Fruit fly (Drosophila melanogaster) whole organism, embryonic: ENCODE measurements around the gene sloth1.
A peak's percentile ranks its signal among the peaks of the same experiment; 100 is the strongest.

Experiments
- Ada2b ChIP-seq: fragments of 200-800 bp; sonication (Bioruptor generic); IDR thresholded peaks from 2 replicates; pipeline ENCODE4 v1.3.6; 2022; ENCODE audit warnings: missing biosample characterization, missing genetic modification characterization
- CG10147 ChIP-seq: fragments of 200-800 bp; sonication (Bioruptor generic); optimal IDR thresholded peaks from 2 replicates; lab custom pipeline; 2019; ENCODE audit warnings: missing biosample characterization, mild to moderate bottlenecking, missing genetic modification characterization, moderate library complexity
- CG10209 ChIP-seq: fragments of 200-800 bp; sonication (Bioruptor generic); optimal IDR thresholded peaks from 3 replicates; lab custom pipeline; 2017; ENCODE audit warnings: missing biosample characterization, mild to moderate bottlenecking, missing genetic modification characterization, missing genetic modification reagents
- CG10959 ChIP-seq: fragments of 200-800 bp; sonication (Bioruptor generic); IDR thresholded peaks from 2 replicates; pipeline ENCODE4 v1.3.6; 2022; ENCODE audit warnings: missing biosample characterization, missing genetic modification characterization
- CG1233 ChIP-seq: fragments of 200-800 bp; sonication (Bioruptor generic); optimal IDR thresholded peaks from 4 replicates; lab custom pipeline; 2018; ENCODE audit warnings: missing biosample characterization, mild to moderate bottlenecking, missing genetic modification characterization
- CG12744 ChIP-seq: fragments of 200-800 bp; sonication (Bioruptor generic); optimal IDR thresholded peaks from 2 replicates; lab custom pipeline; 2016; ENCODE audit warnings: missing biosample characterization, missing genetic modification characterization
- CG14050 ChIP-seq: fragments of 200-800 bp; sonication (Bioruptor generic); IDR thresholded peaks from 3 replicates; pipeline ENCODE4 v1.3.6; 2022; ENCODE audit warnings: missing biosample characterization, missing genetic modification characterization
- CG1603 ChIP-seq: fragments of 200-800 bp; sonication (Bioruptor generic); optimal IDR thresholded peaks from 2 replicates; lab custom pipeline; 2019; ENCODE audit warnings: missing biosample characterization, mild to moderate bottlenecking, missing genetic modification characterization, moderate library complexity
- CG17186 ChIP-seq: fragments of 200-800 bp; sonication (Bioruptor generic); optimal IDR thresholded peaks from 3 replicates; lab custom pipeline; 2017; ENCODE audit warnings: missing biosample characterization, missing genetic modification reagents, missing genetic modification characterization
- CG17359 ChIP-seq: fragments of 200-800 bp; sonication (Bioruptor generic); optimal IDR thresholded peaks from 3 replicates; lab custom pipeline; 2018; ENCODE audit warnings: missing biosample characterization, mild to moderate bottlenecking, missing genetic modification characterization, moderate library complexity
- CG17385 ChIP-seq: fragments of 200-800 bp; sonication (Bioruptor generic); optimal IDR thresholded peaks from 3 replicates; lab custom pipeline; 2018; ENCODE audit warnings: missing biosample characterization, mild to moderate bottlenecking, missing genetic modification characterization
- CG17802 ChIP-seq: fragments of 200-800 bp; sonication (Bioruptor generic); optimal IDR thresholded peaks from 2 replicates; lab custom pipeline; 2018; ENCODE audit warnings: missing biosample characterization, mild to moderate bottlenecking, missing genetic modification characterization, moderate library complexity
- CG18011 ChIP-seq: fragments of 200-800 bp; sonication (Bioruptor generic); optimal IDR thresholded peaks from 2 replicates; lab custom pipeline; 2017; ENCODE audit warnings: missing biosample characterization, missing genetic modification characterization, mild to moderate bottlenecking, moderate library complexity, missing genotype
- CG18599 ChIP-seq: fragments of 200-800 bp; sonication (Bioruptor generic); optimal IDR thresholded peaks from 3 replicates; lab custom pipeline; 2017; ENCODE audit warnings: missing biosample characterization, missing genetic modification characterization, mild to moderate bottlenecking, moderate library complexity, missing genetic modification reagents
- CG33557 ChIP-seq: fragments of 200-800 bp; sonication (Bioruptor generic); optimal IDR thresholded peaks from 2 replicates; lab custom pipeline; 2019; ENCODE audit warnings: missing biosample characterization, mild to moderate bottlenecking, missing genetic modification characterization, moderate library complexity
- CG3847 ChIP-seq: fragments of 200-800 bp; sonication (Bioruptor generic); IDR thresholded peaks from 2 replicates; pipeline ENCODE4 v1.3.6; 2022; ENCODE audit warnings: missing biosample characterization, missing genetic modification characterization
- CG4730 ChIP-seq: fragments of 200-800 bp; sonication (Bioruptor generic); IDR thresholded peaks from 2 replicates; pipeline ENCODE4 v1.3.6; 2022; ENCODE audit warnings: missing biosample characterization, missing genetic modification characterization
- CG5245 ChIP-seq: fragments of 200-800 bp; sonication (Bioruptor generic); optimal IDR thresholded peaks from 3 replicates; lab custom pipeline; 2016; ENCODE audit warnings: missing biosample characterization, missing genetic modification characterization
- CG5953 ChIP-seq: fragments of 200-800 bp; sonication (Bioruptor generic); IDR thresholded peaks from 2 replicates; pipeline ENCODE4 v1.3.6; 2022; ENCODE audit warnings: missing biosample characterization, missing genetic modification characterization
- CG6272 ChIP-seq: fragments of 200-800 bp; sonication (Bioruptor generic); IDR thresholded peaks from 2 replicates; pipeline ENCODE4 v1.3.6; 2022; ENCODE audit warnings: missing biosample characterization, missing genetic modification characterization
- CG6791 ChIP-seq: fragments of 200-800 bp; sonication (Bioruptor generic); IDR thresholded peaks from 3 replicates; pipeline ENCODE4 v1.3.6; 2022; ENCODE audit warnings: missing biosample characterization, missing genetic modification characterization; ENCODE audit not compliant: partially characterized antibody
- CG6813 ChIP-seq: fragments of 200-800 bp; sonication (Bioruptor generic); optimal IDR thresholded peaks from 2 replicates; lab custom pipeline; 2017; ENCODE audit warnings: missing biosample characterization, missing genetic modification characterization, mild to moderate bottlenecking, moderate library complexity, missing genetic modification reagents
- CG6854 ChIP-seq: fragments of 200-800 bp; sonication (Bioruptor generic); optimal IDR thresholded peaks from 3 replicates; lab custom pipeline; 2017; ENCODE audit warnings: missing biosample characterization, mild to moderate bottlenecking, missing genetic modification characterization
- CG7372 ChIP-seq: fragments of 200-800 bp; sonication (Bioruptor generic); IDR thresholded peaks from 2 replicates; pipeline ENCODE4 v1.3.6; 2022; ENCODE audit warnings: missing biosample characterization, missing genetic modification characterization
- CG7839 ChIP-seq: fragments of 200-800 bp; sonication (Bioruptor generic); optimal IDR thresholded peaks from 3 replicates; lab custom pipeline; 2018; ENCODE audit warnings: missing biosample characterization, mild to moderate bottlenecking, missing genetic modification characterization, moderate library complexity
- CG9437 ChIP-seq: fragments of 200-800 bp; sonication (Bioruptor generic); optimal IDR thresholded peaks from 2 replicates; lab custom pipeline; 2018; ENCODE audit warnings: missing biosample characterization, mild to moderate bottlenecking, missing genetic modification characterization
- CG9727 ChIP-seq: fragments of 200-800 bp; sonication (Bioruptor generic); optimal IDR thresholded peaks from 3 replicates; lab custom pipeline; 2017; ENCODE audit warnings: missing biosample characterization, mild to moderate bottlenecking, missing genetic modification characterization
- CG9876 ChIP-seq: fragments of 200-800 bp; sonication (Bioruptor generic); optimal IDR thresholded peaks from 2 replicates; lab custom pipeline; 2016; ENCODE audit warnings: missing biosample characterization, missing genetic modification characterization
- Drgx ChIP-seq: fragments of 200-800 bp; sonication (Bioruptor generic); IDR thresholded peaks from 2 replicates; pipeline ENCODE4 v1.3.6; 2022; ENCODE audit warnings: missing biosample characterization, missing genetic modification characterization
- Eip74EF ChIP-seq, 2 experiments: fragments of 200-800 bp in 1 of 2; fragments of >200 bp in 1 of 2; sonication (Bioruptor generic) in 1 of 2; optimal IDR thresholded peaks; 2 replicates each; lab custom pipeline; 2017 to 2019; ENCODE audit warnings: missing biosample characterization in 2 of 2, missing genetic modification characterization in 2 of 2, mild to moderate bottlenecking in 1 of 2, moderate library complexity in 1 of 2
- Gug ChIP-seq: fragments of 200-800 bp; sonication (Bioruptor generic); IDR thresholded peaks from 4 replicates; pipeline ENCODE4 v1.3.6; 2022; ENCODE audit warnings: missing biosample characterization, missing genetic modification characterization
- Hey ChIP-seq: fragments of 200-800 bp; sonication (Bioruptor generic); optimal IDR thresholded peaks from 3 replicates; lab custom pipeline; 2018; ENCODE audit warnings: missing biosample characterization, mild to moderate bottlenecking, missing genetic modification characterization
- HmgD ChIP-seq: fragments of 200-800 bp; sonication (Bioruptor generic); optimal IDR thresholded peaks from 3 replicates; lab custom pipeline; 2016; ENCODE audit warnings: missing biosample characterization, missing genetic modification characterization
- HmgZ ChIP-seq: fragments of 200-800 bp; sonication (Bioruptor generic); optimal IDR thresholded peaks from 2 replicates; lab custom pipeline; 2018; ENCODE audit warnings: missing biosample characterization, mild to moderate bottlenecking, missing genetic modification characterization
- Nf-YB ChIP-seq: fragments of 200-800 bp; sonication (Bioruptor generic); optimal IDR thresholded peaks from 3 replicates; lab custom pipeline; 2019; ENCODE audit warnings: missing biosample characterization, mild to moderate bottlenecking, missing genetic modification characterization, moderate library complexity
- Scr ChIP-seq: fragments of 200-800 bp; sonication (Bioruptor generic); IDR thresholded peaks from 2 replicates; pipeline ENCODE4 v1.3.6; 2022; ENCODE audit warnings: missing biosample characterization, missing genetic modification characterization; ENCODE audit not compliant: partially characterized antibody
- Sry-β ChIP-seq: fragments of 200-800 bp; sonication (Bioruptor generic); optimal IDR thresholded peaks from 2 replicates; lab custom pipeline; 2018; ENCODE audit warnings: missing biosample characterization, mild to moderate bottlenecking, missing genetic modification characterization, moderate library complexity
- Tbp ChIP-seq: fragments of >200 bp; optimal IDR thresholded peaks from 2 replicates; lab custom pipeline; 2018; ENCODE audit warnings: missing biosample characterization, missing genetic modification characterization
- btn ChIP-seq: fragments of 200-800 bp; sonication (Bioruptor generic); optimal IDR thresholded peaks from 2 replicates; lab custom pipeline; 2016; ENCODE audit warnings: missing biosample characterization, missing genetic modification characterization
- dan ChIP-seq: fragments of 200-800 bp; sonication (Bioruptor generic); IDR thresholded peaks from 2 replicates; pipeline ENCODE4 v1.3.6; 2022; ENCODE audit warnings: missing biosample characterization, missing genetic modification characterization
- dmrt99B ChIP-seq: fragments of 200-800 bp; sonication (Bioruptor generic); optimal IDR thresholded peaks from 2 replicates; lab custom pipeline; 2018; ENCODE audit warnings: missing biosample characterization, mild to moderate bottlenecking, missing genetic modification characterization, moderate library complexity
- en ChIP-seq: fragments of 200-800 bp; sonication (Bioruptor generic); optimal IDR thresholded peaks from 2 replicates; lab custom pipeline; 2016; ENCODE audit warnings: missing biosample characterization, missing genetic modification characterization
- gce ChIP-seq: fragments of 200-800 bp; sonication (Bioruptor generic); IDR thresholded peaks from 3 replicates; pipeline ENCODE4 v1.3.6; 2022; ENCODE audit warnings: missing biosample characterization, missing genetic modification characterization
- grn ChIP-seq: fragments of 200-800 bp; sonication (Bioruptor generic); optimal IDR thresholded peaks from 3 replicates; lab custom pipeline; 2017; ENCODE audit warnings: missing biosample characterization, missing genetic modification characterization
- jumu ChIP-seq: fragments of 200-800 bp; sonication (Bioruptor generic); optimal IDR thresholded peaks from 3 replicates; lab custom pipeline; 2016; ENCODE audit warnings: missing biosample characterization, missing genetic modification characterization
- nau ChIP-seq: fragments of 200-800 bp; sonication (Bioruptor generic); optimal IDR thresholded peaks from 3 replicates; lab custom pipeline; 2017; ENCODE audit warnings: missing biosample characterization, mild to moderate bottlenecking, missing genetic modification characterization, missing genetic modification reagents
- nmo ChIP-seq: fragments of 200-800 bp; sonication (Bioruptor generic); optimal IDR thresholded peaks from 2 replicates; lab custom pipeline; 2018; ENCODE audit warnings: missing biosample characterization, mild to moderate bottlenecking, missing genetic modification characterization, moderate library complexity
- psq ChIP-seq: fragments of 200-800 bp; sonication (Bioruptor generic); optimal IDR thresholded peaks from 2 replicates; lab custom pipeline; 2017; ENCODE audit warnings: missing biosample characterization, missing genetic modification characterization
- pum ChIP-seq: fragments of 200-800 bp; sonication (Bioruptor generic); optimal IDR thresholded peaks from 2 replicates; lab custom pipeline; 2016; ENCODE audit warnings: missing biosample characterization, missing genetic modification characterization
- sens ChIP-seq: fragments of 200-800 bp; sonication (Bioruptor generic); peaks from one replicate; lab custom pipeline; 2016; ENCODE audit warnings: missing biosample characterization, missing genetic modification characterization
- sna ChIP-seq: fragments of 200-800 bp; sonication (Bioruptor generic); IDR thresholded peaks from 2 replicates; pipeline ENCODE4 v1.3.6; 2022; ENCODE audit warnings: missing biosample characterization, missing genetic modification characterization; ENCODE audit not compliant: partially characterized antibody

Gene sloth1

DNA sequence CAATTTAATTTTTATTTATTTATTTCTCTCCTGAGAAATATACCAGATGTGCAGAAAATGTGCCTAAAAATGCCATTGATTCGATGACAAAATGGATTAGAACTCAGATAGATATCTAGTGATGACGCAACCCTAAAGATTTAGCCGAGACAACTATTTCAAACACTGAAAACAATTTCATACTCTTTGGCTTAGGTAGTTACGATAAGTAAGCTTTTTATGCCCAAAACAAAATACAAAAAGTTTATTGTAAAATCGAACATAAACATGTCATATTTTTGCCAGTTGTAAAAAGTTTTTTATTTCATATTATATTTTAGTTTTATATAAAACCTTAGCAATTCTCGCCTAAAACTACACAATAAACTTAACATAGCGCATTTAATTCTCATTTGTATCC lies 37.8 kb upstream of the sloth1 start, which contains the start of gene CG3040 (continued):
- no peak for TF ChIP-seq CG33557
- TF ChIP-seq Drgx (GFP tag; lab: Robert Waterston, UW): no peak
- no peak for TF ChIP-seq Nf-YB
- no peak for TF ChIP-seq en (GFP tag; lab: Kevin White, UChicago)
- peak; percentile 21 for TF ChIP-seq HmgD (GFP tag; lab: Kevin White, UChicago)
- peak; percentile 15 for TF ChIP-seq CG18599 (GFP tag; lab: Kevin White, UChicago)
- TF ChIP-seq CG7372 (GFP tag; lab: Robert Waterston, UW): no peak
- TF ChIP-seq CG5245: no peak
- TF ChIP-seq CG10959: no peak
- no peak for TF ChIP-seq CG9876 (GFP tag; lab: Kevin White, UChicago)
- no peak for TF ChIP-seq CG14050 (GFP tag; lab: Robert Waterston, UW)
- TF ChIP-seq CG6854 (GFP tag; lab: Kevin White, UChicago): no peak
- no peak for TF ChIP-seq CG9727 (GFP tag; lab: Kevin White, UChicago)
- TF ChIP-seq jumu (GFP tag; lab: Kevin White, UChicago): no peak
- TF ChIP-seq CG9437: no peak
- no peak for TF ChIP-seq sna (GFP tag; lab: Robert Waterston, UW)
- no peak for TF ChIP-seq CG18011
- TF ChIP-seq Sry-β (GFP tag; lab: Kevin White, UChicago): no peak
- peak; percentile 37 for TF ChIP-seq dmrt99B
- no peak; the same call in 2 of the 3 replicates for TF ChIP-seq CG6791 (GFP tag; lab: Robert Waterston, UW)
- TF ChIP-seq CG17359: peak; percentile 26
- TF ChIP-seq grn (GFP tag; lab: Kevin White, UChicago): no peak
- TF ChIP-seq CG1603 (tag; lab: Kevin White, UChicago): peak; percentile 59
- TF ChIP-seq btn (GFP tag; lab: Kevin White, UChicago): no peak
- 0 out of 3 replicates have a peak, but pooled peaks have one; percentile 16 for TF ChIP-seq gce (GFP tag; lab: Robert Waterston, UW)
- TF ChIP-seq CG7839 (tag; lab: Kevin White, UChicago): peak; percentile 25
- no peak for TF ChIP-seq dan (GFP tag; lab: Robert Waterston, UW)
- no peak for TF ChIP-seq CG4730 (GFP tag; lab: Robert Waterston, UW)
- TF ChIP-seq CG3847: peak; percentile 43
- no peak for TF ChIP-seq CG6272 (GFP tag; lab: Robert Waterston, UW)
- no peak for TF ChIP-seq CG12744 (GFP tag; lab: Kevin White, UChicago)
- TF ChIP-seq Ada2b (GFP tag; lab: Robert Waterston, UW): peak; percentile 22; the same call in 1 of the 2 replicates
- TF ChIP-seq pum (GFP tag; lab: Kevin White, UChicago): peak; percentile 30
- TF ChIP-seq CG1233: peak; percentile 16
- peak; percentile 66 for TF ChIP-seq HmgZ
- no peak for TF ChIP-seq CG17186 (GFP tag; lab: Kevin White, UChicago)
- no peak for TF ChIP-seq Scr
- TF ChIP-seq sens (GFP tag; lab: Kevin White, UChicago): peak; percentile 46
- TF ChIP-seq CG17802 (tag; lab: Kevin White, UChicago): no peak
- TF ChIP-seq CG17385 (GFP tag; lab: Kevin White, UChicago): no peak
- TF ChIP-seq Gug (GFP tag; lab: Robert Waterston, UW): no peak
- no peak for TF ChIP-seq Hey (tag; lab: Kevin White, UChicago)
- no peak for TF ChIP-seq nau (GFP tag; lab: Kevin White, UChicago)
- peak; percentile 41 for TF ChIP-seq nmo (GFP tag; lab: Kevin White, UChicago)
- no peak for TF ChIP-seq CG10147 (GFP tag; lab: Kevin White, UChicago)
- no peak for TF ChIP-seq CG5953 (GFP tag; lab: Robert Waterston, UW)
- TF ChIP-seq Eip74EF (GFP tag; optimal IDR thresholded peaks at IDR 0.05; lab: Kevin White, UChicago): no peak
- no peak for TF ChIP-seq CG6813 (GFP tag; lab: Kevin White, UChicago)
- no peak for TF ChIP-seq Tbp (GFP tag; lab: Kevin White, UChicago)
- no peak for TF ChIP-seq CG10209 (GFP tag; lab: Kevin White, UChicago)
- no peak for TF ChIP-seq psq (GFP tag; lab: Kevin White, UChicago)
